Fruit fly (Drosophila melanogaster) whole organism, embryonic: ENCODE measurements around the gene CG8861.
A peak's percentile ranks its signal among the peaks of the same experiment; 100 is the strongest.

Experiments used
- CG10366 ChIP-seq: fragments of 200-800 bp; sonication (Bioruptor generic); IDR thresholded peaks from 2 replicates; pipeline ENCODE4 v1.3.6; 2022; ENCODE audit warnings: missing biosample characterization, missing genetic modification characterization
- CG10431 ChIP-seq: fragments of 200-800 bp; sonication (Bioruptor generic); optimal IDR thresholded peaks from 3 replicates; lab custom pipeline; 2018; ENCODE audit warnings: missing biosample characterization, mild to moderate bottlenecking, missing genetic modification characterization
- CG10565 ChIP-seq: fragments of 200-800 bp; sonication (Bioruptor generic); optimal IDR thresholded peaks from 3 replicates; lab custom pipeline; 2016; ENCODE audit warnings: missing biosample characterization, mild to moderate bottlenecking, missing genetic modification characterization
- CG10959 ChIP-seq: fragments of 200-800 bp; sonication (Bioruptor generic); IDR thresholded peaks from 2 replicates; pipeline ENCODE4 v1.3.6; 2022; ENCODE audit warnings: missing biosample characterization, missing genetic modification characterization
- CG12155 ChIP-seq: fragments of 200-800 bp; sonication (Bioruptor generic); optimal IDR thresholded peaks from 3 replicates; lab custom pipeline; 2016; ENCODE audit warnings: missing biosample characterization, missing genetic modification characterization
- CG12942 ChIP-seq: fragments of 200-800 bp; sonication (Bioruptor generic); optimal IDR thresholded peaks from 3 replicates; lab custom pipeline; 2016; ENCODE audit warnings: missing biosample characterization, missing genetic modification characterization
- CG13123 ChIP-seq: fragments of 200-800 bp; sonication (Bioruptor generic); optimal IDR thresholded peaks from 2 replicates; lab custom pipeline; 2016; ENCODE audit warnings: missing biosample characterization, missing genetic modification characterization
- CG14667 ChIP-seq: fragments of 200-800 bp; sonication (Bioruptor generic); IDR thresholded peaks from 2 replicates; pipeline ENCODE4 v1.3.6; 2022; ENCODE audit warnings: missing biosample characterization, missing genetic modification characterization
- CG16813 ChIP-seq: fragments of 200-800 bp; sonication (Bioruptor generic); IDR thresholded peaks from 3 replicates; pipeline ENCODE4 v1.3.6; 2022; ENCODE audit warnings: missing biosample characterization, missing genetic modification characterization; ENCODE audit not compliant: partially characterized antibody
- CG17361 ChIP-seq: fragments of 200-800 bp; sonication (Bioruptor generic); IDR thresholded peaks from 3 replicates; pipeline ENCODE4 v1.3.6; 2022; ENCODE audit warnings: missing biosample characterization, missing genetic modification characterization
- CG17612 ChIP-seq: fragments of 200-800 bp; sonication (Bioruptor generic); IDR thresholded peaks from 2 replicates; pipeline ENCODE4 v1.3.6; 2022; ENCODE audit warnings: missing biosample characterization, missing genetic modification characterization
- CG17802 ChIP-seq: fragments of 200-800 bp; sonication (Bioruptor generic); optimal IDR thresholded peaks from 2 replicates; lab custom pipeline; 2018; ENCODE audit warnings: missing biosample characterization, mild to moderate bottlenecking, missing genetic modification characterization, moderate library complexity
- CG18764 ChIP-seq: fragments of 200-800 bp; sonication (Bioruptor generic); optimal IDR thresholded peaks from 3 replicates; lab custom pipeline; 2016; ENCODE audit warnings: missing biosample characterization, missing genetic modification characterization
- CG2120 ChIP-seq: fragments of 200-800 bp; sonication (Bioruptor generic); optimal IDR thresholded peaks from 3 replicates; lab custom pipeline; 2016; ENCODE audit warnings: missing biosample characterization, missing genetic modification characterization
- CG30403 ChIP-seq: fragments of 200-800 bp; sonication (Bioruptor generic); optimal IDR thresholded peaks from 3 replicates; lab custom pipeline; 2016; ENCODE audit warnings: missing biosample characterization, missing genetic modification characterization
- CG33213 ChIP-seq: fragments of 200-800 bp; sonication (Bioruptor generic); optimal IDR thresholded peaks from 3 replicates; lab custom pipeline; 2016; ENCODE audit warnings: missing biosample characterization, missing genetic modification characterization
- CG6813 ChIP-seq: fragments of 200-800 bp; sonication (Bioruptor generic); optimal IDR thresholded peaks from 2 replicates; lab custom pipeline; 2017; ENCODE audit warnings: missing biosample characterization, missing genetic modification characterization, mild to moderate bottlenecking, moderate library complexity, missing genetic modification reagents
- CG6854 ChIP-seq: fragments of 200-800 bp; sonication (Bioruptor generic); optimal IDR thresholded peaks from 3 replicates; lab custom pipeline; 2017; ENCODE audit warnings: missing biosample characterization, mild to moderate bottlenecking, missing genetic modification characterization
- CG7786 ChIP-seq: fragments of 200-800 bp; sonication (Bioruptor generic); optimal IDR thresholded peaks from 2 replicates; lab custom pipeline; 2016; ENCODE audit warnings: missing biosample characterization, missing genetic modification characterization
- CG8388 ChIP-seq: fragments of 200-800 bp; sonication (Bioruptor generic); optimal IDR thresholded peaks from 2 replicates; lab custom pipeline; 2019; ENCODE audit warnings: missing biosample characterization, mild to moderate bottlenecking, missing genetic modification characterization, moderate library complexity
- CG8478 ChIP-seq: fragments of >200 bp; optimal IDR thresholded peaks from 2 replicates; lab custom pipeline; 2018
- CG8944 ChIP-seq: fragments of 200-800 bp; sonication (Bioruptor generic); optimal IDR thresholded peaks from 3 replicates; lab custom pipeline; 2016; ENCODE audit warnings: missing biosample characterization, missing genetic modification characterization
- Dad ChIP-seq: fragments of 200-800 bp; sonication (Bioruptor generic); optimal IDR thresholded peaks from 3 replicates; lab custom pipeline; 2016; ENCODE audit warnings: missing biosample characterization, missing genetic modification characterization
- ERR ChIP-seq: fragments of 200-800 bp; sonication (Bioruptor generic); optimal IDR thresholded peaks from 2 replicates; lab custom pipeline; 2016; ENCODE audit warnings: missing biosample characterization, missing genetic modification characterization
- Elba2 ChIP-seq: fragments of 200-800 bp; sonication (Bioruptor generic); optimal IDR thresholded peaks from 3 replicates; lab custom pipeline; 2016; ENCODE audit warnings: missing biosample characterization, missing genetic modification characterization
- Ets65A ChIP-seq: fragments of 200-800 bp; sonication (Bioruptor generic); peaks from one replicate; lab custom pipeline; 2016; ENCODE audit warnings: missing biosample characterization, missing genetic modification characterization
- H15 ChIP-seq: fragments of 200-800 bp; sonication (Bioruptor generic); IDR thresholded peaks from 3 replicates; pipeline ENCODE4 v1.3.6; 2022; ENCODE audit warnings: missing biosample characterization, missing genetic modification characterization
- HLH4C ChIP-seq: fragments of 200-800 bp; sonication (Bioruptor generic); IDR thresholded peaks from 3 replicates; pipeline ENCODE4 v1.3.6; 2022; ENCODE audit warnings: missing biosample characterization, missing genetic modification characterization; ENCODE audit not compliant: partially characterized antibody
- HmgD ChIP-seq: fragments of 200-800 bp; sonication (Bioruptor generic); optimal IDR thresholded peaks from 3 replicates; lab custom pipeline; 2016; ENCODE audit warnings: missing biosample characterization, missing genetic modification characterization
- NFAT ChIP-seq: fragments of 200-800 bp; sonication (Bioruptor generic); IDR thresholded peaks from 2 replicates; pipeline ENCODE4 v1.3.6; 2022; ENCODE audit warnings: missing biosample characterization, missing genetic modification characterization
- Ssrp ChIP-seq: fragments of 200-800 bp; sonication (Bioruptor generic); optimal IDR thresholded peaks from 2 replicates; lab custom pipeline; 2018; ENCODE audit warnings: missing biosample characterization, mild to moderate bottlenecking, missing genetic modification characterization, moderate library complexity
- corto ChIP-seq: fragments of 200-800 bp; sonication (Bioruptor generic); optimal IDR thresholded peaks from 2 replicates; lab custom pipeline; 2016; ENCODE audit warnings: missing biosample characterization, mild to moderate bottlenecking, missing genetic modification characterization, moderate library complexity
- da ChIP-seq: fragments of 200-800 bp; sonication (Bioruptor generic); optimal IDR thresholded peaks from 2 replicates; lab custom pipeline; 2016; ENCODE audit warnings: missing biosample characterization, missing genetic modification characterization
- danr ChIP-seq: fragments of 200-800 bp; sonication (Bioruptor generic); IDR thresholded peaks from 2 replicates; pipeline ENCODE4 v1.3.6; 2022; ENCODE audit warnings: missing biosample characterization, missing genetic modification characterization
- exex ChIP-seq: fragments of 200-800 bp; sonication (Bioruptor generic); optimal IDR thresholded peaks from 4 replicates; lab custom pipeline; 2018; ENCODE audit warnings: missing biosample characterization, mild to moderate bottlenecking, missing genetic modification characterization, moderate library complexity
- fd96Cb ChIP-seq: fragments of 200-800 bp; sonication (Bioruptor generic); optimal IDR thresholded peaks from 2 replicates; lab custom pipeline; 2018; ENCODE audit warnings: missing biosample characterization, mild to moderate bottlenecking, missing genetic modification characterization, moderate library complexity
- gem ChIP-seq: fragments of 200-800 bp; sonication (Bioruptor generic); optimal IDR thresholded peaks from 2 replicates; lab custom pipeline; 2019; ENCODE audit warnings: missing biosample characterization, mild to moderate bottlenecking, missing genetic modification characterization, moderate library complexity
- gsb ChIP-seq: fragments of 200-800 bp; sonication (Bioruptor generic); IDR thresholded peaks from 2 replicates; pipeline ENCODE4 v1.3.6; 2022; ENCODE audit warnings: missing biosample characterization, missing genetic modification characterization
- hth ChIP-seq: fragments of >200 bp; optimal IDR thresholded peaks from 2 replicates; lab custom pipeline; 2017; ENCODE audit warnings: inconsistent platforms
- ind ChIP-seq: fragments of 200-800 bp; sonication (Bioruptor generic); optimal IDR thresholded peaks from 3 replicates; lab custom pipeline; 2016; ENCODE audit warnings: missing biosample characterization, missing genetic modification characterization
- kay ChIP-seq: fragments of 200-800 bp; sonication (Bioruptor generic); optimal IDR thresholded peaks from 2 replicates; lab custom pipeline; 2016; ENCODE audit warnings: missing biosample characterization, missing genetic modification characterization
- mld ChIP-seq: fragments of 200-800 bp; sonication (Bioruptor generic); IDR thresholded peaks from 3 replicates; pipeline ENCODE4 v1.3.6; 2022; ENCODE audit warnings: missing biosample characterization, missing genetic modification characterization; ENCODE audit not compliant: partially characterized antibody
- nau ChIP-seq: fragments of 200-800 bp; sonication (Bioruptor generic); optimal IDR thresholded peaks from 3 replicates; lab custom pipeline; 2017; ENCODE audit warnings: missing biosample characterization, mild to moderate bottlenecking, missing genetic modification characterization, missing genetic modification reagents
- repo ChIP-seq: fragments of 200-800 bp; sonication (Bioruptor generic); optimal IDR thresholded peaks from 2 replicates; lab custom pipeline; 2016; ENCODE audit warnings: missing biosample characterization, missing genetic modification characterization
- sc ChIP-seq, 3 experiments: fragments of >200 bp in 2 of 3; fragments of 200-800 bp in 1 of 3; sonication (Bioruptor generic) in 1 of 3; optimal IDR thresholded peaks; 2 replicates in 2 of 3; 3 replicates in 1 of 3; lab custom pipeline; 2017; ENCODE audit warnings: mild to moderate bottlenecking in 1 of 3, missing biosample characterization in 1 of 3, missing genetic modification characterization in 1 of 3, missing genetic modification reagents in 1 of 3
- sd ChIP-seq: fragments of 200-800 bp; sonication (Bioruptor generic); optimal IDR thresholded peaks from 3 replicates; lab custom pipeline; 2018; ENCODE audit warnings: missing biosample characterization, mild to moderate bottlenecking, missing genetic modification characterization, moderate library complexity
- so ChIP-seq: fragments of 200-800 bp; sonication (Bioruptor generic); IDR thresholded peaks from 3 replicates; pipeline ENCODE4 v1.3.6; 2022; ENCODE audit warnings: missing biosample characterization, missing genetic modification characterization
- ssp ChIP-seq: fragments of 200-800 bp; sonication (Bioruptor generic); IDR thresholded peaks from 2 replicates; pipeline ENCODE4 v1.3.6; 2022; ENCODE audit warnings: missing biosample characterization, missing genetic modification characterization
- z ChIP-seq: fragments of 200-800 bp; sonication (Bioruptor generic); IDR thresholded peaks from 3 replicates; pipeline ENCODE4 v1.3.6; 2022; ENCODE audit warnings: missing biosample characterization, missing genetic modification characterization
- zf30C ChIP-seq: fragments of 200-800 bp; sonication (Bioruptor generic); optimal IDR thresholded peaks from 3 replicates; lab custom pipeline; 2018; ENCODE audit warnings: missing biosample characterization, mild to moderate bottlenecking, missing genetic modification characterization

The CG8861 gene

DNA sequence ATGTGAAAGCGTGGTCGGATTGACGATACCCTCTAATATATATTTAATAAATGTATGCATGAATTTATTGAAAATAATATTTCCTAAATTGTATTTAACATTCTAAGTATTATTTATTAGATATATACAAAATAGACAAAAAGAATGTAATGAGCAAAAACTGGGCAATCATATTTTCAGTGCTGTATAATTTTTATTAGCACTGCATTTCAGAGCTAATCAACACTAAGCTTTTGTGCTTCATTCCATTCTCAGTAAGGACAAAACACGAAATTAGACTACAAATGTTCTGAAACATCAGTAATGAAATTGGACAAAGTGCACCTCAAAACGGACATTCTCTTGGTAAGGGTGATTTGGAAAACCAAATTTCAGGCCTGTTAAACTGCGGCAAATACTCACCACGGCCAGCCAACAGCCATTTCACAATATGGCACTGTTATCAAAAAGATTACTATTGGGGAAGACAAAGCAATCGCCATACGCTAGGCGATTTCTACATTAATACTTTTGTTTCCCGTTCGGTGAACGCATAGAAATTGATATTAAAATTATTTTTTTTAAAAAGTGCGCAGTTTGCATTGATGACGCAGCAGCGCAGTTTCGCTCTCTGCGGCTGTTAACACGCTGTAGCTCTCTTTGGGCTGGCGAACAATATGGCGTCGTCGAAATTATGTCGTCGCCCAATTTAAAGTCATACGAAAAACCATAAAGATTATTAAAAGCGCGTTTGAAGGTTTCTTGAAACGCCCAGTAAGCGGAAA is 12.3 kb upstream of the CG8861 start (continued):
- TF ChIP-seq CG30403 (GFP tag; lab: Kevin White, UChicago) (peak; percentile 93), NFAT (peak; percentile 63), CG6854 (GFP tag; lab: Kevin White, UChicago) (peak; percentile 90), CG7786 (GFP tag; lab: Kevin White, UChicago) (peak; percentile 70), ind (GFP tag; lab: Kevin White, UChicago) (peak; percentile 92), CG8388 (GFP tag; lab: Kevin White, UChicago) (peak; percentile 85), da (GFP tag; lab: Kevin White, UChicago) (peak; percentile 49), nau (GFP tag; lab: Kevin White, UChicago) (peak; percentile 80), repo (GFP tag; lab: Kevin White, UChicago) (peak; percentile 61), gsb (GFP tag; lab: Robert Waterston, UW) (peak; percentile 75), CG8478 (lab: Kevin White, UChicago) (no peak), sc (optimal IDR thresholded peaks at IDR 0.05; lab: Kevin White, UChicago) (no peak), sc (GFP tag; optimal IDR thresholded peaks at IDR 0.05; lab: Kevin White, UChicago) (peak; percentile 86), CG8944 (GFP tag; lab: Kevin White, UChicago) (peak; percentile 61), mld (GFP tag; lab: Robert Waterston, UW) (no peak), gem (tag; lab: Kevin White, UChicago) (peak; percentile 95), CG10366 (peak; percentile 68), CG17361 (GFP tag; lab: Robert Waterston, UW) (peak; percentile 96), CG2120 (GFP tag; lab: Kevin White, UChicago) (peak; percentile 87), CG18764 (GFP tag; lab: Kevin White, UChicago) (peak; percentile 88), corto (GFP tag; lab: Kevin White, UChicago) (peak; percentile 29), CG12155 (GFP tag; lab: Kevin White, UChicago) (peak; percentile 82), CG10959 (GFP tag; lab: Robert Waterston, UW) (peak; percentile 65; the same call in 1 of the 2 replicates), Dad (GFP tag; lab: Kevin White, UChicago) (peak; percentile 63), Ssrp (peak; percentile 90), HLH4C (GFP tag; lab: Robert Waterston, UW) (no peak), CG13123 (GFP tag; lab: Kevin White, UChicago) (peak; percentile 79), kay (peak; percentile 50), so (GFP tag; lab: Robert Waterston, UW) (peak; percentile 57; the same call in 1 of the 3 replicates), ERR (GFP tag; lab: Kevin White, UChicago) (peak; percentile 54), fd96Cb (tag; lab: Kevin White, UChicago) (peak; percentile 90), exex (peak; percentile 65), sd (tag; lab: Kevin White, UChicago) (peak; percentile 60), CG17612 (GFP tag; lab: Robert Waterston, UW) (peak; percentile 67), Elba2 (GFP tag; lab: Kevin White, UChicago) (no peak), CG14667 (GFP tag; lab: Robert Waterston, UW) (peak; percentile 77), CG16813 (no peak), CG12942 (peak; percentile 87), CG33213 (peak; percentile 31), ssp (GFP tag; lab: Robert Waterston, UW) (peak; percentile 60), CG10565 (GFP tag; lab: Kevin White, UChicago) (no peak), CG10431 (GFP tag; lab: Kevin White, UChicago) (peak; percentile 19), zf30C (GFP tag; lab: Kevin White, UChicago) (no peak), Ets65A (GFP tag; lab: Kevin White, UChicago) (peak; percentile 95), H15 (GFP tag; lab: Robert Waterston, UW) (peak; percentile 66; the same call in 2 of the 3 replicates), CG6813 (GFP tag; lab: Kevin White, UChicago) (peak; percentile 77), hth (no peak), HmgD (GFP tag; lab: Kevin White, UChicago) (peak; percentile 64), danr (GFP tag; lab: Robert Waterston, UW) (peak; percentile 75; the same call in 1 of the 2 replicates), CG17802 (tag; lab: Kevin White, UChicago) (peak; percentile 55), z (no peak; the same call in 2 of the 3 replicates)
